Worm (Caenorhabditis elegans): ENCODE measurements around the gene hat-1.

- no peak for TF ChIP-seq ztf-23 (GFP tag; IDR thresholded peaks at IDR 0.05)
- no peak for TF ChIP-seq flt-1 (GFP tag; IDR thresholded peaks at IDR 0.05)
- TF ChIP-seq tab-1 (GFP tag; IDR thresholded peaks at IDR 0.05): no peak
- TF ChIP-seq T22C8.4 (GFP tag; IDR thresholded peaks at IDR 0.05): no peak
- no peak for TF ChIP-seq ref-1 (GFP tag; conservative IDR thresholded peaks at IDR 0.05)
- no peak for TF ChIP-seq klf-2 (GFP tag; conservative IDR thresholded peaks at IDR 0.05)
- TF ChIP-seq med-1 (GFP tag; optimal IDR thresholded peaks at IDR 0.05; ENCODE audit: insufficient read depth): no peak
- no peak for TF ChIP-seq cog-1 (tag; optimal IDR thresholded peaks at IDR 0.05)
These were observed 23.2 kb downstream of the hat-1 start for ce11 chrIII:10383804-10384203.

All from whole organism, midembryonic.